Worm (Caenorhabditis elegans) whole organism, L4/young adult: ENCODE results near the gene paml-1.

Experiments
- dao-5 ChIP-seq: sonication (generic microtip); optimal IDR thresholded peaks from 2 replicates; lab custom pipeline; 2016; ENCODE audit warnings: missing genotype, missing genetic modification characterization, moderate library complexity, missing compliant biosample characterization
- him-1 ChIP-seq: sonication (generic microtip); optimal IDR thresholded peaks from 2 replicates; lab custom pipeline; 2016; ENCODE audit warnings: missing genotype, missing genetic modification reagents, missing genetic modification characterization, missing compliant biosample characterization

ce11 chrIII:10214540-10214979, 19.3 kb downstream of the paml-1 start:
- no peak for TF ChIP-seq him-1 (tag; lab: Kevin White, UChicago)
- TF ChIP-seq dao-5 (tag; lab: Kevin White, UChicago): peak; percentile 58
